Fruit fly (Drosophila melanogaster) whole organism, pupa: ENCODE results near the gene CG32695.

Experiments used
- CG10348 ChIP-seq: fragments of 200-800 bp; sonication (Bioruptor generic); IDR thresholded peaks from 2 replicates; pipeline ENCODE4 v1.3.6; 2022; ENCODE audit warnings: missing biosample characterization, missing genetic modification characterization
- CG17806 ChIP-seq: fragments of 200-800 bp; sonication (Bioruptor generic); optimal IDR thresholded peaks from 2 replicates; lab custom pipeline; 2018; ENCODE audit warnings: missing biosample characterization, mild to moderate bottlenecking, missing genetic modification characterization, moderate library complexity
- CG32121 ChIP-seq: fragments of 200-800 bp; sonication (Bioruptor generic); IDR thresholded peaks from 2 replicates; pipeline ENCODE4 v1.3.6; 2022; ENCODE audit warnings: missing biosample characterization, missing genetic modification characterization
- CG34367 ChIP-seq: fragments of 200-800 bp; sonication (Bioruptor generic); optimal IDR thresholded peaks from 2 replicates; lab custom pipeline; 2018; ENCODE audit warnings: missing biosample characterization, mild to moderate bottlenecking, missing genetic modification characterization
- CG8159 ChIP-seq: fragments of 200-800 bp; sonication (Bioruptor generic); optimal IDR thresholded peaks from 3 replicates; lab custom pipeline; 2018; ENCODE audit warnings: missing biosample characterization, mild to moderate bottlenecking, missing genetic modification characterization, moderate library complexity
- EcR ChIP-seq: fragments of 200-800 bp; sonication (Bioruptor generic); optimal IDR thresholded peaks from 3 replicates; lab custom pipeline; 2019; ENCODE audit warnings: missing biosample characterization, missing genetic modification characterization, mild to moderate bottlenecking, moderate library complexity, missing genetic modification reagents
- gl ChIP-seq: fragments of 200-800 bp; sonication (Bioruptor generic); optimal IDR thresholded peaks from 2 replicates; lab custom pipeline; 2018; ENCODE audit warnings: missing biosample characterization, mild to moderate bottlenecking, missing genetic modification characterization
- rn ChIP-seq: fragments of 200-800 bp; sonication (Bioruptor generic); IDR thresholded peaks from 2 replicates; pipeline ENCODE4 v1.3.6; 2022; ENCODE audit warnings: missing biosample characterization, missing genetic modification characterization

DNA sequence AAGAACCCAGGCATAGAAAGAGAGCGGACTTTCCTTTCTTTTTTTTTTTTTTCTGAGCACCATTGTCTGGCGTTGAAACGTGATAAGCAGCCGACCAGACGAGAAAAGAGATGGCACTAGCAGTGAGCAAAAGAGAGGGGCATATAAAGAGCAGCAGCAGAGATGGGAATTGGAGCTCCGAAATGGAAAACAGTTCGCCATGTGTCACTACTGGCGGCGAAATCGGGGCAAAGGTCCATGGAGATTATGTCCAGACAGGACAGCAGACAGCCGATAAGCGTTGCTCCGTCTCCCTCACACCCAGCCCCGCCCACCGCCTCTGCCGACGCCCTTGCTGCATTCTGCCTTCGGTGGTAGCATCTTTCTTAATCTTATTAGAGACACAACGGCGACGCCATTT, 40.8 kb downstream of the CG32695 start:
- no peak for TF ChIP-seq rn (GFP tag; lab: Robert Waterston, UW)
- no peak for TF ChIP-seq CG32121
- no peak for TF ChIP-seq EcR
- TF ChIP-seq CG8159 (tag; lab: Kevin White, UChicago): no peak
- TF ChIP-seq gl: no peak
- no peak for TF ChIP-seq CG34367
- TF ChIP-seq CG10348: no peak
- no peak for TF ChIP-seq CG17806 (tag; lab: Kevin White, UChicago)
